Worm (Caenorhabditis elegans) whole organism, midembryonic: ENCODE measurements around the gene dph-7.

ENCODE experiments used
- flt-1 ChIP-seq: fragments of 200-800 bp; sonication (Bioruptor generic); IDR thresholded peaks from 2 replicates; pipeline ENCODE4 v1.3.6; 2022; ENCODE audit warnings: missing genetic modification characterization, missing compliant biosample characterization
- klf-2 ChIP-seq: fragments of 200-800 bp; sonication (Bioruptor generic); conservative IDR thresholded peaks from 2 replicates; pipeline ENCODE4 v1.3.6; 2022; ENCODE audit warnings: missing genetic modification reagents, missing genetic modification characterization, missing compliant biosample characterization
- med-1 ChIP-seq: sonication (generic microtip); optimal IDR thresholded peaks from 2 replicates; lab custom pipeline; 2017; ENCODE audit warnings: missing genetic modification characterization, mild to moderate bottlenecking, missing compliant biosample characterization, antibody characterized with exemption, missing genetic modification reagents; ENCODE audit not compliant: insufficient read depth
- ref-1 ChIP-seq: fragments of 200-800 bp; sonication (Bioruptor generic); conservative IDR thresholded peaks from 2 replicates; pipeline ENCODE4 v1.3.6; 2022; ENCODE audit warnings: missing genetic modification reagents, missing genetic modification characterization, missing compliant biosample characterization
- ztf-23 ChIP-seq: fragments of 200-800 bp; sonication (Bioruptor generic); IDR thresholded peaks from 2 replicates; pipeline ENCODE4 v1.3.6; 2022; ENCODE audit warnings: missing genetic modification reagents, missing genetic modification characterization, missing compliant biosample characterization

ce11 chrIII:13340504-13341274 lies 25.8 kb downstream of the dph-7 start:
- TF ChIP-seq ztf-23 (GFP tag; lab: Robert Waterston, UW) (0 out of 2 replicates have a peak, but pooled peaks have one; percentile 33), klf-2 (GFP tag; lab: Robert Waterston, UW) (no peak), med-1 (GFP tag; lab: Kevin White, UChicago) (no peak), ref-1 (GFP tag; lab: Robert Waterston, UW) (no peak), flt-1 (GFP tag; lab: Robert Waterston, UW) (no peak)
